Worm (Caenorhabditis elegans): ENCODE measurements around the gene C14A4.8.

The C14A4.8 gene

DNA sequence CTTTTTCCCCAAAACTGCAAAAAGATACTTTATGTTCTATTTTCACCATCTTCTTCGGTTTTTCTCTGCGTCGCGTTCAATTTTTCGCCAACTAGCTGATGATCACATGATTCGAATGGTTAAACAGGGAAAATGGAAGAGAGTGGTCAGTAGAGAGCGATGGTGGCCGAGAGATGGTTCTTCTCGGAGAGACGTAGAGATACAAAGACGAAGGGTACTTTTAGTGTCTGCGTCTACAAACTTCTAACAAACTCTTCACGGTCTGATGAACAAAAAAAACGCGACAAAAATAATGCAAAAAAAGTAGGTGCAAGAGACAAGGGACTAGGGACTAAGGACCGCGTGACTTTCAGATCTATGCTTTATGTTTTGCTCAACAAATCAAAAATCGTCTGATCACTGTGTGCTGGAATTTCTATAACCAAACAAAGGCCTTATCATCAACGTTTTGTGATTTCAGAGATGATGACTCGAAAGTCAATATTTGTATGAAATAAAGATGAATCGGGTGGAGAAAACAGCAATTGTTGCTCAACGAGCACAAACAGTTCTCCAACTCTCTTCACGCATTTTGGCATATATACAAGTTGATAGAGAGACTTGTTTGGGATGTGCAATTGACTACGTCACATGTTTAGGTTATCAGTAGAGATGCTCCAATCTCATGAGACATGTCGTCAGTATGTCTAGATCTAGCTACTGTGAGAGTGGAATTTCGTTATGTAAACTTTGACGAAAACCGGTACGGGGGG is 45.8 kb downstream of the C14A4.8 start (continued):
- TF ChIP-seq tbx-2 (tag; optimal IDR thresholded peaks at IDR 0.05) = peak; percentile 84
- TF ChIP-seq unc-39 (tag; optimal IDR thresholded peaks at IDR 0.05) = no peak
- TF ChIP-seq fkh-10 (GFP tag; optimal IDR thresholded peaks at IDR 0.05) = peak; percentile 95
- TF ChIP-seq nhr-12 (tag; optimal IDR thresholded peaks at IDR 0.05) = no peak
- no peak for TF ChIP-seq ceh-16 (tag; optimal IDR thresholded peaks at IDR 0.05)
- TF ChIP-seq pha-4 (tag; optimal IDR thresholded peaks at IDR 0.05) = peak; percentile 98
- TF ChIP-seq snpc-4 (tag; optimal IDR thresholded peaks at IDR 0.05) = peak; percentile 83
- no peak for TF ChIP-seq sea-2 (GFP tag; optimal IDR thresholded peaks at IDR 0.05)

DNA sequence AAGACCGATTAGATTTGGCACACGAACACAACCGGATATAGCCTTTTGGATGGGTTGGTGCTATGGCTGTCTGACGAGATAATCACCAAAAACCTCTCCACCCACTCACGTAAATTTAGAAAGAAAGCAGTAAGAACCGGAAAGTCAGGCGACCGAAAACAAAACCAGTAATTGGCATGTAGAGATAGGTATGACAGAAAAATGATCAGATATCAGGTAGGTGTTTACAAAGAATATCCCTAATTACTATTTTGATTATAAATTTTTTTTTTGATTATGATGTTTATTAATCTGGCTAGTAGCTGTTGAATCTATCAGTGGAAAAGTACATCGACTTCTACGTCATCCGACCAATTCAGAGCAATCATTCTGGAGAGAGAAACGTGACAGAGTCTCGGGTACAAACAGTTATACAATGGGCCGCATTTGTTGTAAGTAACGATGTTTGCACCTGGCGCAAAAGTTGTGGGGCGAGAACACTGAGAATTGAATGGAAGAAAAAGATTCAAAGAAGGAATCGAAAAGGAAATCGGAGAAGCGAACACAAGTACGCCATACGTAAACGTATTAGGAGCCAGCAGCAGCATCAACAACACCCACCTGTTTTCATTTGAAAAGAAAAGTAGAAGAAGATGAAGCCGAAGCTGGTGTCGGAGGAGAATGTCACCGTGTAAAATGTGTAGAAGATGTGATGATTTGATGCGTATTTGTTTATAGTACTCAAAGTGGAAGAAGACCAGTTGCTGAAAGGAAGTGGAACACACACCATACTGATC is 46.9 kb downstream of the C14A4.8 start:
- peak; percentile 45 for TF ChIP-seq nhr-11 (tag; optimal IDR thresholded peaks at IDR 0.05)
- peak; percentile 26 for TF ChIP-seq nhr-23 (tag; optimal IDR thresholded peaks at IDR 0.05)
- TF ChIP-seq elt-3 (tag; optimal IDR thresholded peaks at IDR 0.05) = peak in 1 of 3 experiments; percentile 40
- no peak for TF ChIP-seq lin-39 (tag; optimal IDR thresholded peaks at IDR 0.05)
- peak; percentile 37 for TF ChIP-seq nhr-25 (tag; optimal IDR thresholded peaks at IDR 0.05)
- no peak for TF ChIP-seq jun-1 (tag; optimal IDR thresholded peaks at IDR 0.05)
- no peak for TF ChIP-seq eor-1 (tag; optimal IDR thresholded peaks at IDR 0.05)
- peak; percentile 27 for TF ChIP-seq ama-1 (optimal IDR thresholded peaks at IDR 0.05)
- peak; percentile 33 for TF ChIP-seq egl-5 (tag; optimal IDR thresholded peaks at IDR 0.05)
- TF ChIP-seq pha-4 (tag; optimal IDR thresholded peaks at IDR 0.05) = peak; percentile 58
- peak; percentile 10 for TF ChIP-seq elt-2 (tag; optimal IDR thresholded peaks at IDR 0.05)
- no peak for TF ChIP-seq ztf-11 (tag; optimal IDR thresholded peaks at IDR 0.05)
- no peak for TF ChIP-seq ceh-28 (tag; optimal IDR thresholded peaks at IDR 0.05)
- no peak for TF ChIP-seq nhr-237 (tag; optimal IDR thresholded peaks at IDR 0.05)
- TF ChIP-seq nhr-67 (tag; optimal IDR thresholded peaks at IDR 0.05) = no peak
- no peak for TF ChIP-seq aly-2 (tag; optimal IDR thresholded peaks at IDR 0.05)

DNA sequence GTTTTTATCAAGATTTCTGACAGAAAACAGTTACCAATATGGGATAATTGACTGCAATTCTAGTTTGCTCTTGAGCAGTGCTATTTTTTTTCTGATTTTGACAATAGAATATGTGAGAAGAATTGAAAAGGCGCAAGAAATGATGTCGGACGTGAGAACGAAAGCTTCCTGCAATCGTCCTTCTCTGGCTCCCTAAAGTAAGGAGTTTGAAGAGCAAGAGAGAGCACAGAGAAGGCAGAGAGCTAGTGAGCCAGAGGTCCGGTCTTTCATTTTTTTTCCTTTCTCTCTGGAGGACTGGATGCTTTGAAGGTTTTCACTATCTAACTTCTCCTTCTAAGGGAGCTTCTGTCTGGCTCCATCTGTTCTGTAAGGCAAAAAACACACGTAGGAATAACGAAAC is 47.8 kb downstream of the C14A4.8 start:
- TF ChIP-seq nhr-237 (tag; optimal IDR thresholded peaks at IDR 0.05) (no peak), nhr-11 (tag; optimal IDR thresholded peaks at IDR 0.05) (no peak), ztf-4 (tag; optimal IDR thresholded peaks at IDR 0.05) (no peak), ceh-28 (tag; optimal IDR thresholded peaks at IDR 0.05) (no peak), nfya-1 (tag; optimal IDR thresholded peaks at IDR 0.05; ENCODE audit: insufficient read depth) (peak; percentile 39), lin-15B (tag; optimal IDR thresholded peaks at IDR 0.05) (no peak), nhr-25 (tag; optimal IDR thresholded peaks at IDR 0.05) (no peak), ceh-82 (tag; optimal IDR thresholded peaks at IDR 0.05) (no peak), lsy-12 (tag; optimal IDR thresholded peaks at IDR 0.05) (no peak), zag-1 (tag; optimal IDR thresholded peaks at IDR 0.05) (no peak), fos-1 (tag; optimal IDR thresholded peaks at IDR 0.05) (no peak), egl-27 (tag; optimal IDR thresholded peaks at IDR 0.05) (no peak), nhr-67 (tag; optimal IDR thresholded peaks at IDR 0.05) (no peak), ZK546.5 (tag; optimal IDR thresholded peaks at IDR 0.05) (no peak), hmg-11 (tag; optimal IDR thresholded peaks at IDR 0.05) (peak; percentile 36), nhr-43 (tag; optimal IDR thresholded peaks at IDR 0.05; ENCODE audit: poor library complexity, severe bottlenecking) (no peak), pqm-1 (tag; optimal IDR thresholded peaks at IDR 0.05) (no peak), ztf-11 (tag; optimal IDR thresholded peaks at IDR 0.05) (no peak), elt-1 (tag; optimal IDR thresholded peaks at IDR 0.05) (no peak), pha-4 (tag; optimal IDR thresholded peaks at IDR 0.05) (no peak), sea-2 (GFP tag; optimal IDR thresholded peaks at IDR 0.05) (no peak), lin-39 (tag; optimal IDR thresholded peaks at IDR 0.05) (peak; percentile 23), ama-1 (optimal IDR thresholded peaks at IDR 0.05) (peak; percentile 79), elt-3 (tag; optimal IDR thresholded peaks at IDR 0.05) (no peak)
